Worm (Caenorhabditis elegans) whole organism, dauer: ENCODE results near the gene nhr-162.

Experiments used
- unc-62 ChIP-seq: sonication (generic microtip); optimal IDR thresholded peaks from 2 replicates; lab custom pipeline; 2017; ENCODE audit warnings: missing biosample characterization, missing genetic modification reagents, missing genetic modification characterization

The nhr-162 gene

ce11 chrV:6987673-6988072, 4.0 kb downstream of the nhr-162 start, which contains the start of gene nhr-139:
nhr-139 (minus strand) TSS chrV:6987773.
- TF ChIP-seq unc-62 (GFP tag; lab: Kevin White, UChicago): no peak

- no peak for TF ChIP-seq unc-62 (GFP tag; lab: Kevin White, UChicago)
Observed at ce11 chrV:6985943-6986342, 5.7 kb downstream of the nhr-162 start, which contains the start of gene nhr-163. nhr-163 (minus strand) TSS chrV:6986043.

ce11 chrV:6982813-6983212, 8.9 kb downstream of the nhr-162 start, which contains the start of gene nhr-161:
nhr-161 (minus strand) TSS chrV:6982913.
- no peak for TF ChIP-seq unc-62 (GFP tag; lab: Kevin White, UChicago)

DNA sequence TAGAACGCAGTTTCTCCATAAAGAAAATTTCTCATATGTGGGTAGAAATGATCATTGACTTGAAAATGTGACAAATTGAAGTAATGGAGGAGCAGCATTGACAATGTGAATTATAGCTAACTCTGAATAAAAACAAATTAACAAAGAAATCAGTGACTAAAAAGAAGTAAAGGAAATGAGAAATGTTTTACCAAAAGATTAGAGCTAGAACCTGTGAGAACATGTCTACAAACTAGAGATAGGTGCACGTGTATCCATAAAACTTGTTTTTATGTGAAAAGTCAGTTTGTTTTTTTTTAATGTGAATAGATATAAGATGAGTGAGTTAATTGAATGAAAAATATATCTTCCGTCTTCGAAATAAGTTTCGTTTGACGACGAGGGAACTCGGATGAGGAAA, 12.7 kb downstream of the nhr-162 start, which contains the start of gene sre-12:
TSS of gene sre-12 (minus strand) at position 101 of the 400 bp plus-strand sequence.
- no peak for TF ChIP-seq unc-62 (GFP tag; lab: Kevin White, UChicago)

DNA sequence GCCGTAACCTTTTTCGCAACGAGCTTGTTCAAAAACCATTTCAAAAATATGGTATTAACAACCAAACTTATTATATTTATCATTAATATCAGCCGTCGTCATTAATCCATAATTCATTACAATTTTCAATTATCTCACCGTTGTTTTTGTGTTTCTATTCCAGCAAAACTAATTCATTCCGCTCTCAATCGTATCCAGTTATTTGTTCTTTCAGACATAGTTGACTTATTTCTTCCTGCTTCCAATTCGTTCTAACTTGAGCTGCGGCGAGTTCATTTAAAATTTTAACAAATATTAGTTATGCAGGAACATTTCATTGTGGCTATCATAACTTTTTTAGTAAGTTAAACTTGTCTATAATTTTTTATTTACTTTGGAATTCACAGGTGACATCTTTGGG, 15.6 kb downstream of the nhr-162 start, which contains the start of gene srx-16:
TSS of gene srx-16 (plus strand) at position 301 of the 400 bp plus-strand sequence.
- TF ChIP-seq unc-62 (GFP tag; lab: Kevin White, UChicago): no peak

ce11 chrV:6971567-6971966, 20.1 kb downstream of the nhr-162 start, which contains the start of gene srx-59:
srx-59 (plus strand) TSS chrV:6971867.
- no peak for TF ChIP-seq unc-62 (GFP tag; lab: Kevin White, UChicago)

DNA sequence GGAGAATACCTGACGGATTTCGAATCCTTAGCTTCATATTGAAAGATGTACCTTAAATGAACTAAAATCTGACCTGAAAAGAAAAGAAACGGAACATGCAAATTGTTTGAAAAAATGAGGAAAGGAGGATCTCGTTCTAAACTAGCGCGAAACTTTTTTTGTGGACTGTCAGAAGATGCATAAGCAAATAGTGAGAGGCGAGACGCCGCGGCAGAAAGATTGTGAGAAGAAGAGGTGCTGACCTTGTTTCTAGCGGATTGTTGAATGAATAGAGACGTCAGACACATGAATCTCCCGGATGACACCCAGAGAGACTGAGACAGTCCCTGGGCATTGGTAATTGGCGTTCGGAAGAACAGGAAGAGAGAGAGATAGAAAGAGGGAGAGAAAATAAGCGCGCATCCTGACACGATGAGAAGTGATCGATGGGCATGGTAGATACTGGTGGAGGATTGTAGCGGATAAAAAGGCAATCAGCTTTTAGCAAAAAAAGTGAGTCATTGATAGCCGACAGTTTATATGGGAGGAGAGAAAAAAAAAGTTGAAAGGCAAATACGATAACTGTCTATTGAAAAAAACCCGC, 21.6 kb downstream of the nhr-162 start, which contains the start of gene ptr-15:
TSS of gene ptr-15 (minus strand) at position 51 of the 583 bp plus-strand sequence.
- no peak for TF ChIP-seq unc-62 (GFP tag; lab: Kevin White, UChicago)

DNA sequence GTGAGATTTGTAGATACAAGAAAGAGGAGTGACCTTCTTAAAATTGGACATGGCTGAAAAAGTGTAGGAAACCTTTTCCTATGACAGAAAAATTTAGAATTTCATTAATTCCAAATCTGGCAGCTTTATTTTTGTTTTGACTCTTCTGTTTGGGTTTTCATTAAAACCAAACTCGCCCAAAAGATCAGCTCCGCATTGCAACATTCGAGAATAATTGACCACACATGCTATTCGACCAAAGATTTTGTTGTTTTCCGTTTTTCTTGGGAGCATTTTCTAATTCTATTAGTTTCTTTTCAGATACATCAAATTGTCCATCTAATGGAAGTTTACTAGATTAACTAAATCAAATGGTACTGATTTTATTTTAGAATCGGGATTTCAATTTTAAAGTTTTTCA, 35.4 kb downstream of the nhr-162 start, which contains the start of gene mec-1:
TSS of gene mec-1 (plus strand) at position 301 of the 400 bp plus-strand sequence.
- no peak for TF ChIP-seq unc-62 (GFP tag; lab: Kevin White, UChicago)

DNA sequence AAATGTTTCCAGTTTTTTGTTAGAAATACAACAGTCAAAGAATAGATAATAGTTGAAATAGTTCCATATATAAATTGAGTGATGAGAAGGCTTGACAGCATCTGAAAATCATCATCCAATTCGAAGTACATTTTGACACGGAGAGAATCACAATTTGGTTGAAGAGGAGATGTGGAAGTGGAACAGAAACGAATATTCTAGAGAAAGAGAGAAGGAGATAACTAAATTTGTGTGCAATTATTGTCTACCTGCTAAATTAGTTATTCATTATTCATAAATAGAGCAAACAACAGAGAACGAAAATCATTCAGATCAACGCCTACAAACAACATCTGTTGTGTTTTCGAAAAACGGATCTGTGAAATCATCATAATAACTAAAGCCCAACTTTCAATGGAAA, 37.9 kb downstream of the nhr-162 start, which contains the start of gene srg-31:
TSS of gene srg-31 (minus strand) at position 101 of the 400 bp plus-strand sequence.
- no peak for TF ChIP-seq unc-62 (GFP tag; lab: Kevin White, UChicago)

DNA sequence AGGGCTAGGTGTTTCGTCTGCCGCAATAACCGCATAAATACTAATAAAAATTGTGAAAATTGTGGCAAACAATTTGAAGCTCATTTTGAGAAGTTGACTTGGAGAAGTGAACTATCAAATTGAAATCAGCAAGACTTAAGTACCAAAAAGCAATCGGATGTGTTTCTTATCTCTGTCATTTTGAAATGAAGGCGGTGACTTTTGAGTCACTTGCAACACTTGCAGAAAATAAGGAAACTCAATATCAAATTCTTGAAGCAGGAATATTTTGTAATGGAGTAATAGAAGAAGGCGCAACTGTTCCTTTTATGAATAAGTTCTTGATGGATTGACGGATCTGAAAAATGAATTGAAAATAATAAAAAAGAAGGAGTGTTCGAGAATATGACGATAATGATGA, 40.4 kb downstream of the nhr-162 start, which contains the start of gene T07H8.11:
TSS of gene T07H8.11 (minus strand) at position 101 of the 400 bp plus-strand sequence.
- no peak for TF ChIP-seq unc-62 (GFP tag; lab: Kevin White, UChicago)

- TF ChIP-seq unc-62 (GFP tag; lab: Kevin White, UChicago): no peak
Observed at ce11 chrV:6949770-6950169, 41.9 kb downstream of the nhr-162 start, which contains the start of gene Y57E12B.11. Y57E12B.11 (minus strand) TSS chrV:6949870.

ce11 chrV:6948225-6948624, 43.4 kb downstream of the nhr-162 start, which contains the start of gene Y57E12B.1:
Y57E12B.1 (plus strand) TSS chrV:6948525.
- no peak for TF ChIP-seq unc-62 (GFP tag; lab: Kevin White, UChicago)

- no peak for TF ChIP-seq unc-62 (GFP tag; lab: Kevin White, UChicago)
Observed at ce11 chrV:6947442-6947841, 44.2 kb downstream of the nhr-162 start, which contains the start of gene Y57E12B.4. Y57E12B.4 (minus strand) TSS chrV:6947542.
